Worm (Caenorhabditis elegans) whole organism, midembryonic: Measurements from ENCODE around the gene C44H9.6.

Source experiments
- T22C8.4 ChIP-seq: fragments of 200-800 bp; sonication (Bioruptor generic); IDR thresholded peaks from 2 replicates; pipeline ENCODE4 v1.3.6; 2022; ENCODE audit warnings: missing genetic modification characterization, missing compliant biosample characterization
- cog-1 ChIP-seq: sonication (generic microtip); optimal IDR thresholded peaks from 2 replicates; lab custom pipeline; 2016; ENCODE audit warnings: missing genetic modification characterization, missing compliant biosample characterization
- flt-1 ChIP-seq: fragments of 200-800 bp; sonication (Bioruptor generic); IDR thresholded peaks from 2 replicates; pipeline ENCODE4 v1.3.6; 2022; ENCODE audit warnings: missing genetic modification characterization, missing compliant biosample characterization
- klf-2 ChIP-seq: fragments of 200-800 bp; sonication (Bioruptor generic); conservative IDR thresholded peaks from 2 replicates; pipeline ENCODE4 v1.3.6; 2022; ENCODE audit warnings: missing genetic modification reagents, missing genetic modification characterization, missing compliant biosample characterization
- med-1 ChIP-seq: sonication (generic microtip); optimal IDR thresholded peaks from 2 replicates; lab custom pipeline; 2017; ENCODE audit warnings: missing genetic modification characterization, mild to moderate bottlenecking, missing compliant biosample characterization, antibody characterized with exemption, missing genetic modification reagents; ENCODE audit not compliant: insufficient read depth
- ref-1 ChIP-seq: fragments of 200-800 bp; sonication (Bioruptor generic); conservative IDR thresholded peaks from 2 replicates; pipeline ENCODE4 v1.3.6; 2022; ENCODE audit warnings: missing genetic modification reagents, missing genetic modification characterization, missing compliant biosample characterization
- tab-1 ChIP-seq: fragments of 200-800 bp; sonication (Bioruptor generic); IDR thresholded peaks from 2 replicates; pipeline ENCODE4 v1.3.6; 2022; ENCODE audit warnings: missing genetic modification characterization, missing compliant biosample characterization
- ztf-23 ChIP-seq: fragments of 200-800 bp; sonication (Bioruptor generic); IDR thresholded peaks from 2 replicates; pipeline ENCODE4 v1.3.6; 2022; ENCODE audit warnings: missing genetic modification reagents, missing genetic modification characterization, missing compliant biosample characterization
- ztf-29 ChIP-seq: fragments of 200-800 bp; sonication (Bioruptor generic); IDR thresholded peaks from 2 replicates; pipeline ENCODE4 v1.3.6; 2022; ENCODE audit warnings: missing genetic modification reagents, missing genetic modification characterization, missing compliant biosample characterization

ce11 chrV:12816672-12817071, 28.5 kb downstream of the C44H9.6 start:
- TF ChIP-seq ztf-23 (GFP tag; lab: Robert Waterston, UW) (no peak), flt-1 (no peak), ref-1 (GFP tag; lab: Robert Waterston, UW) (no peak), klf-2 (GFP tag; lab: Robert Waterston, UW) (no peak), tab-1 (GFP tag; lab: Robert Waterston, UW) (no peak), T22C8.4 (GFP tag; lab: Robert Waterston, UW) (no peak), cog-1 (tag; lab: Kevin White, UChicago) (no peak), med-1 (GFP tag; lab: Kevin White, UChicago) (no peak), ztf-29 (no peak)
